Worm (Caenorhabditis elegans) whole organism, L4/young adult: ENCODE results near the gene F42G2.2.

Experiments used
- W03F9.2 ChIP-seq: fragments of 150-350 bp; optimal IDR thresholded peaks from 2 replicates; lab custom pipeline; 2014; ENCODE audit warnings: missing biosample characterization, missing genetic modification characterization
- dao-5 ChIP-seq: sonication (generic microtip); optimal IDR thresholded peaks from 2 replicates; lab custom pipeline; 2016; ENCODE audit warnings: missing genotype, missing genetic modification characterization, moderate library complexity, missing compliant biosample characterization
- him-1 ChIP-seq: sonication (generic microtip); optimal IDR thresholded peaks from 2 replicates; lab custom pipeline; 2016; ENCODE audit warnings: missing genotype, missing genetic modification reagents, missing genetic modification characterization, missing compliant biosample characterization

DNA sequence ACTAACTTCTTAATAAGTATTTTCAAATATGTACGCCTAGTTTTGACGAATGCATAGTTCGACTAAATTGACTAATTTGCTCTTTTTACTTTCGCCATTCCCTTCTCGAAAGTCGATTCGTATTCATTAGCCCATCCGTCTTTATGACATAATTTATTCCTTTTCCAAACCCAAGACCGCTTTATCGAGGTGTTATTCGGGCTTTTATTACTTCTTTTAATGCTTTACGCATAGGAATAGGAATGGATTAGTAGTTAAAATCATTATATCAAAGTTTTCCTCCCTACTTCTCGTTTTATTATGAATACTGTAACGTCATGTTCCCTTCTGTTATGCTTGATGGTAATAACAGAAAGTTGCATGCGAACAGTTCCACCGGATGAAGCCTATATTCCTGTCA lies 47.0 kb upstream of the F42G2.2 start, which contains the start of gene F16G10.2:
- no peak for TF ChIP-seq him-1 (tag; lab: Kevin White, UChicago)
- TF ChIP-seq dao-5 (tag; lab: Kevin White, UChicago): no peak
- TF ChIP-seq W03F9.2 (tag; lab: Kevin White, UChicago): no peak
